Fruit fly (Drosophila melanogaster) whole organism, embryonic: ENCODE results near the gene CG12659.

Experiments used
- ATbp ChIP-seq: fragments of 200-800 bp; sonication (Bioruptor generic); optimal IDR thresholded peaks from 2 replicates; lab custom pipeline; 2017; ENCODE audit warnings: missing biosample characterization, mild to moderate bottlenecking, missing genetic modification characterization, missing genetic modification reagents
- Abd-B ChIP-seq: fragments of 200-800 bp; sonication (Bioruptor generic); optimal IDR thresholded peaks from 2 replicates; lab custom pipeline; 2018; ENCODE audit warnings: missing biosample characterization, mild to moderate bottlenecking, missing genetic modification characterization, moderate library complexity
- BEAF-32 ChIP-seq: fragments of 200-800 bp; sonication (Bioruptor generic); optimal IDR thresholded peaks from 3 replicates; lab custom pipeline; 2017; ENCODE audit warnings: missing biosample characterization, missing genetic modification characterization, mild to moderate bottlenecking, moderate library complexity, missing genetic modification reagents
- C15 ChIP-seq: fragments of 200-800 bp; sonication (Bioruptor generic); IDR thresholded peaks from 3 replicates; pipeline ENCODE4 v1.3.6; 2022; ENCODE audit warnings: missing biosample characterization, missing genetic modification characterization
- CG10209 ChIP-seq: fragments of 200-800 bp; sonication (Bioruptor generic); optimal IDR thresholded peaks from 3 replicates; lab custom pipeline; 2017; ENCODE audit warnings: missing biosample characterization, mild to moderate bottlenecking, missing genetic modification characterization, missing genetic modification reagents
- CG11093 ChIP-seq: fragments of 200-800 bp; sonication (Bioruptor generic); IDR thresholded peaks from 3 replicates; pipeline ENCODE4 v1.3.6; 2022; ENCODE audit warnings: missing biosample characterization, missing genetic modification characterization
- CG11247 ChIP-seq: fragments of 200-800 bp; sonication (Bioruptor generic); IDR thresholded peaks from 2 replicates; pipeline ENCODE4 v1.3.6; 2022; ENCODE audit warnings: missing biosample characterization, missing genetic modification characterization
- CG11504 ChIP-seq: fragments of 200-800 bp; sonication (Bioruptor generic); optimal IDR thresholded peaks from 3 replicates; lab custom pipeline; 2019; ENCODE audit warnings: missing biosample characterization, mild to moderate bottlenecking, missing genetic modification characterization, moderate library complexity
- CG12155 ChIP-seq: fragments of 200-800 bp; sonication (Bioruptor generic); optimal IDR thresholded peaks from 3 replicates; lab custom pipeline; 2016; ENCODE audit warnings: missing biosample characterization, missing genetic modification characterization
- CG12769 ChIP-seq: fragments of 200-800 bp; sonication (Bioruptor generic); optimal IDR thresholded peaks from 2 replicates; lab custom pipeline; 2019; ENCODE audit warnings: missing biosample characterization, mild to moderate bottlenecking, missing genetic modification characterization, moderate library complexity
- CG14860 ChIP-seq: fragments of 200-800 bp; sonication (Bioruptor generic); IDR thresholded peaks from 3 replicates; pipeline ENCODE4 v1.3.6; 2022; ENCODE audit warnings: missing biosample characterization, missing genetic modification characterization; ENCODE audit not compliant: partially characterized antibody
- CG14965 ChIP-seq: fragments of 200-800 bp; sonication (Bioruptor generic); optimal IDR thresholded peaks from 2 replicates; lab custom pipeline; 2016; ENCODE audit warnings: missing biosample characterization, missing genetic modification characterization, borderline replicate concordance
- CG17385 ChIP-seq: fragments of 200-800 bp; sonication (Bioruptor generic); optimal IDR thresholded peaks from 3 replicates; lab custom pipeline; 2018; ENCODE audit warnings: missing biosample characterization, mild to moderate bottlenecking, missing genetic modification characterization
- CG3163 ChIP-seq: fragments of 200-800 bp; sonication (Bioruptor generic); optimal IDR thresholded peaks from 3 replicates; lab custom pipeline; 2016; ENCODE audit warnings: missing biosample characterization, missing genetic modification characterization
- CG4730 ChIP-seq: fragments of 200-800 bp; sonication (Bioruptor generic); IDR thresholded peaks from 2 replicates; pipeline ENCODE4 v1.3.6; 2022; ENCODE audit warnings: missing biosample characterization, missing genetic modification characterization
- CG7372 ChIP-seq: fragments of 200-800 bp; sonication (Bioruptor generic); IDR thresholded peaks from 2 replicates; pipeline ENCODE4 v1.3.6; 2022; ENCODE audit warnings: missing biosample characterization, missing genetic modification characterization
- CG8281 ChIP-seq: fragments of 200-800 bp; sonication (Bioruptor generic); optimal IDR thresholded peaks from 2 replicates; lab custom pipeline; 2018; ENCODE audit warnings: missing biosample characterization, mild to moderate bottlenecking, missing genetic modification characterization, moderate library complexity
- CG8944 ChIP-seq: fragments of 200-800 bp; sonication (Bioruptor generic); optimal IDR thresholded peaks from 3 replicates; lab custom pipeline; 2016; ENCODE audit warnings: missing biosample characterization, missing genetic modification characterization
- Dek ChIP-seq: fragments of 200-800 bp; sonication (Bioruptor generic); optimal IDR thresholded peaks from 3 replicates; lab custom pipeline; 2019; ENCODE audit warnings: missing biosample characterization, mild to moderate bottlenecking, missing genetic modification characterization, moderate library complexity
- Fer3 ChIP-seq: fragments of 200-800 bp; sonication (Bioruptor generic); optimal IDR thresholded peaks from 2 replicates; lab custom pipeline; 2018; ENCODE audit warnings: missing biosample characterization, mild to moderate bottlenecking, missing genetic modification characterization, moderate library complexity
- GATAe ChIP-seq: fragments of 200-800 bp; sonication (Bioruptor generic); conservative IDR thresholded peaks from 2 replicates; pipeline ENCODE4 v1.3.6; 2022; ENCODE audit warnings: missing biosample characterization, missing genetic modification characterization
- Gsc ChIP-seq: fragments of 200-800 bp; sonication (Bioruptor generic); IDR thresholded peaks from 2 replicates; pipeline ENCODE4 v1.3.6; 2022; ENCODE audit warnings: missing biosample characterization, missing genetic modification characterization
- HLH4C ChIP-seq: fragments of 200-800 bp; sonication (Bioruptor generic); IDR thresholded peaks from 3 replicates; pipeline ENCODE4 v1.3.6; 2022; ENCODE audit warnings: missing biosample characterization, missing genetic modification characterization; ENCODE audit not compliant: partially characterized antibody
- Hey ChIP-seq: fragments of 200-800 bp; sonication (Bioruptor generic); optimal IDR thresholded peaks from 3 replicates; lab custom pipeline; 2018; ENCODE audit warnings: missing biosample characterization, mild to moderate bottlenecking, missing genetic modification characterization
- HmgZ ChIP-seq: fragments of 200-800 bp; sonication (Bioruptor generic); optimal IDR thresholded peaks from 2 replicates; lab custom pipeline; 2018; ENCODE audit warnings: missing biosample characterization, mild to moderate bottlenecking, missing genetic modification characterization
- Mrtf ChIP-seq: fragments of 200-800 bp; sonication (Bioruptor generic); IDR thresholded peaks from 3 replicates; pipeline ENCODE4 v1.3.6; 2022; ENCODE audit warnings: missing biosample characterization, missing genetic modification characterization
- Nf-YA ChIP-seq: fragments of 200-800 bp; sonication (Bioruptor generic); IDR thresholded peaks from 2 replicates; pipeline ENCODE4 v1.3.6; 2022; ENCODE audit warnings: missing biosample characterization, missing genetic modification characterization
- Side ChIP-seq: fragments of 200-800 bp; sonication (Bioruptor generic); optimal IDR thresholded peaks from 2 replicates; lab custom pipeline; 2016; ENCODE audit warnings: missing biosample characterization, missing genetic modification characterization
- Six4 ChIP-seq: fragments of 200-800 bp; sonication (Bioruptor generic); optimal IDR thresholded peaks from 2 replicates; lab custom pipeline; 2016; ENCODE audit warnings: missing biosample characterization, missing genetic modification characterization
- Spps ChIP-seq: fragments of 200-800 bp; sonication (Bioruptor generic); optimal IDR thresholded peaks from 2 replicates; lab custom pipeline; 2018; ENCODE audit warnings: missing biosample characterization, mild to moderate bottlenecking, missing genetic modification characterization
- Sry-δ ChIP-seq: fragments of 200-800 bp; sonication (Bioruptor generic); optimal IDR thresholded peaks from 2 replicates; lab custom pipeline; 2016; ENCODE audit warnings: missing biosample characterization, missing genetic modification characterization
- Xbp1 ChIP-seq: fragments of 200-800 bp; sonication (Bioruptor generic); optimal IDR thresholded peaks from 3 replicates; lab custom pipeline; 2016; ENCODE audit warnings: missing biosample characterization, mild to moderate bottlenecking, missing genetic modification characterization
- ato ChIP-seq: fragments of 200-800 bp; sonication (Bioruptor generic); IDR thresholded peaks from 2 replicates; pipeline ENCODE4 v1.3.6; 2022; ENCODE audit warnings: missing biosample characterization, missing genetic modification characterization; ENCODE audit not compliant: partially characterized antibody
- az2 ChIP-seq: fragments of 200-800 bp; sonication (Bioruptor generic); optimal IDR thresholded peaks from 3 replicates; lab custom pipeline; 2016; ENCODE audit warnings: missing biosample characterization, missing genetic modification characterization
- bowl ChIP-seq: fragments of 200-800 bp; sonication (Bioruptor generic); IDR thresholded peaks from 2 replicates; pipeline ENCODE4 v1.3.6; 2022; ENCODE audit warnings: missing biosample characterization, missing genetic modification characterization
- chinmo ChIP-seq: fragments of 200-800 bp; sonication (Bioruptor generic); IDR thresholded peaks from 4 replicates; pipeline ENCODE4 v1.3.6; 2022; ENCODE audit warnings: missing biosample characterization, missing genetic modification characterization; ENCODE audit not compliant: partially characterized antibody
- crc ChIP-seq: fragments of 200-800 bp; sonication (Bioruptor generic); optimal IDR thresholded peaks from 2 replicates; lab custom pipeline; 2016; ENCODE audit warnings: missing biosample characterization, missing genetic modification characterization
- crol ChIP-seq: fragments of 200-800 bp; sonication (Bioruptor generic); IDR thresholded peaks from 2 replicates; pipeline ENCODE4 v1.3.6; 2022; ENCODE audit warnings: missing biosample characterization, missing genetic modification characterization
- crp ChIP-seq, 2 experiments: fragments of 200-800 bp; sonication (Bioruptor generic); optimal IDR thresholded peaks; 2 replicates in 1 of 2; 3 replicates in 1 of 2; lab custom pipeline; 2017; ENCODE audit warnings: missing biosample characterization in 2 of 2, missing genetic modification characterization in 2 of 2, mild to moderate bottlenecking in 1 of 2, moderate library complexity in 1 of 2
- en ChIP-seq: fragments of 200-800 bp; sonication (Bioruptor generic); optimal IDR thresholded peaks from 2 replicates; lab custom pipeline; 2016; ENCODE audit warnings: missing biosample characterization, missing genetic modification characterization
- grn ChIP-seq: fragments of 200-800 bp; sonication (Bioruptor generic); optimal IDR thresholded peaks from 3 replicates; lab custom pipeline; 2017; ENCODE audit warnings: missing biosample characterization, missing genetic modification characterization
- gt ChIP-seq: fragments of 200-800 bp; sonication (Bioruptor generic); IDR thresholded peaks from 2 replicates; pipeline ENCODE4 v1.3.6; 2022; ENCODE audit warnings: missing biosample characterization, missing genetic modification characterization
- hbn ChIP-seq: fragments of 200-800 bp; sonication (Bioruptor generic); IDR thresholded peaks from 2 replicates; pipeline ENCODE4 v1.3.6; 2022; ENCODE audit warnings: missing biosample characterization, missing genetic modification characterization; ENCODE audit not compliant: partially characterized antibody
- hth ChIP-seq: fragments of >200 bp; optimal IDR thresholded peaks from 2 replicates; lab custom pipeline; 2017; ENCODE audit warnings: inconsistent platforms
- lbe ChIP-seq: fragments of 200-800 bp; sonication (Bioruptor generic); optimal IDR thresholded peaks from 2 replicates; lab custom pipeline; 2016; ENCODE audit warnings: missing biosample characterization, mild to moderate bottlenecking, missing genetic modification characterization
- nerfin-1 ChIP-seq: fragments of 200-800 bp; sonication (Bioruptor generic); optimal IDR thresholded peaks from 3 replicates; lab custom pipeline; 2019; ENCODE audit warnings: missing biosample characterization, mild to moderate bottlenecking, missing genetic modification characterization, moderate library complexity
- pum ChIP-seq: fragments of 200-800 bp; sonication (Bioruptor generic); optimal IDR thresholded peaks from 2 replicates; lab custom pipeline; 2016; ENCODE audit warnings: missing biosample characterization, missing genetic modification characterization
- repo ChIP-seq: fragments of 200-800 bp; sonication (Bioruptor generic); optimal IDR thresholded peaks from 2 replicates; lab custom pipeline; 2016; ENCODE audit warnings: missing biosample characterization, missing genetic modification characterization
- run ChIP-seq: fragments of 200-800 bp; sonication (Bioruptor generic); optimal IDR thresholded peaks from 3 replicates; lab custom pipeline; 2018; ENCODE audit warnings: missing biosample characterization, mild to moderate bottlenecking, missing genetic modification characterization
- sisA ChIP-seq: fragments of 200-800 bp; sonication (Bioruptor generic); IDR thresholded peaks from 2 replicates; pipeline ENCODE4 v1.3.6; 2022; ENCODE audit warnings: missing biosample characterization, missing genetic modification characterization
- trh ChIP-seq: fragments of 200-800 bp; sonication (Bioruptor generic); optimal IDR thresholded peaks from 2 replicates; lab custom pipeline; 2016; ENCODE audit warnings: missing biosample characterization, missing genetic modification characterization

CG12659 gene

dm6 chrX:8627171-8627570 is 35.6 kb upstream of the CG12659 start (continued):
- TF ChIP-seq CG14965 (GFP tag; lab: Kevin White, UChicago) (peak; percentile 36), Sry-δ (GFP tag; lab: Kevin White, UChicago) (peak; percentile 13), repo (GFP tag; lab: Kevin White, UChicago) (no peak), CG14860 (no peak), Nf-YA (peak; percentile 36; the same call in 1 of the 2 replicates), CG7372 (GFP tag; lab: Robert Waterston, UW) (peak; percentile 52), CG12769 (tag; lab: Kevin White, UChicago) (peak; percentile 66), HLH4C (GFP tag; lab: Robert Waterston, UW) (no peak), nerfin-1 (tag; lab: Kevin White, UChicago) (peak; percentile 65), run (no peak), gt (GFP tag; lab: Robert Waterston, UW) (0 out of 2 replicates have a peak, but pooled peaks have one; percentile 22), ato (GFP tag; lab: Robert Waterston, UW) (no peak), trh (GFP tag; lab: Kevin White, UChicago) (peak; percentile 25), GATAe (GFP tag; lab: Robert Waterston, UW) (no peak), en (GFP tag; lab: Kevin White, UChicago) (peak; percentile 30), Side (GFP tag; lab: Kevin White, UChicago) (peak; percentile 80), BEAF-32 (GFP tag; lab: Kevin White, UChicago) (no peak), HmgZ (tag; lab: Kevin White, UChicago) (no peak), CG17385 (GFP tag; lab: Kevin White, UChicago) (peak; percentile 49), hth (no peak), grn (GFP tag; lab: Kevin White, UChicago) (no peak), CG4730 (GFP tag; lab: Robert Waterston, UW) (peak; percentile 41; the same call in 1 of the 2 replicates), Mrtf (GFP tag; lab: Robert Waterston, UW) (0 out of 3 replicates have a peak, but pooled peaks have one; percentile 38), ATbp (GFP tag; lab: Kevin White, UChicago) (peak; percentile 75), Dek (tag; lab: Kevin White, UChicago) (no peak), CG3163 (peak; percentile 39), bowl (GFP tag; lab: Robert Waterston, UW) (no peak), Xbp1 (GFP tag; lab: Kevin White, UChicago) (peak; percentile 54), Fer3 (no peak), sisA (GFP tag; lab: Robert Waterston, UW) (peak; percentile 85), lbe (no peak), Gsc (no peak; the same call in 1 of the 2 replicates), CG11504 (tag; lab: Kevin White, UChicago) (peak; percentile 83), CG12155 (GFP tag; lab: Kevin White, UChicago) (no peak), Spps (tag; lab: Kevin White, UChicago) (peak; percentile 76), CG11247 (GFP tag; lab: Robert Waterston, UW) (0 out of 2 replicates have a peak, but pooled peaks have one; percentile 25), az2 (GFP tag; lab: Kevin White, UChicago) (peak; percentile 58), Abd-B (GFP tag; lab: Kevin White, UChicago) (peak; percentile 69), CG8281 (tag; lab: Kevin White, UChicago) (peak; percentile 45), C15 (GFP tag; lab: Robert Waterston, UW) (no peak), hbn (GFP tag; lab: Robert Waterston, UW) (no peak), crol (no peak), CG11093 (GFP tag; lab: Robert Waterston, UW) (peak; percentile 35; the same call in 1 of the 3 replicates), Six4 (peak; percentile 18), crc (GFP tag; lab: Kevin White, UChicago) (peak; percentile 43), chinmo (no peak), CG8944 (GFP tag; lab: Kevin White, UChicago) (peak; percentile 57), pum (peak; percentile 86), CG10209 (GFP tag; lab: Kevin White, UChicago) (peak; percentile 60), crp (GFP tag; optimal IDR thresholded peaks at IDR 0.05; lab: Kevin White, UChicago) (no peak), Hey (tag; lab: Kevin White, UChicago) (no peak)
